Worm (Caenorhabditis elegans): Measurements from ENCODE around the gene inx-11.

ce11 chrV:12540739-12541138 is 53.7 kb downstream of the inx-11 start, which contains the start of gene F45D3.2:
- TF ChIP-seq lsy-12 (tag; optimal IDR thresholded peaks at IDR 0.05) (no peak), ceh-28 (tag; optimal IDR thresholded peaks at IDR 0.05) (no peak), ZK546.5 (tag; optimal IDR thresholded peaks at IDR 0.05) (no peak), snpc-4 (tag; optimal IDR thresholded peaks at IDR 0.05) (no peak), fos-1 (tag; optimal IDR thresholded peaks at IDR 0.05) (no peak), pqm-1 (tag; optimal IDR thresholded peaks at IDR 0.05) (no peak), lin-39 (tag; optimal IDR thresholded peaks at IDR 0.05) (no peak), ceh-82 (tag; optimal IDR thresholded peaks at IDR 0.05) (no peak)
